Worm (Caenorhabditis elegans): ENCODE data around the gene Y26G10.4.

The Y26G10.4 gene

ce11 chrV:17699097-17699496 is at the start of gene Y26G10.4:
TSS of gene Y26G10.4 (minus strand) at chrV:17699197.
- TF ChIP-seq zag-1 (tag; optimal IDR thresholded peaks at IDR 0.05): no peak
- no peak for TF ChIP-seq elt-3 (tag; optimal IDR thresholded peaks at IDR 0.05)
- no peak for TF ChIP-seq nhr-6 (tag; optimal IDR thresholded peaks at IDR 0.05)
- no peak for TF ChIP-seq dmd-4 (tag; optimal IDR thresholded peaks at IDR 0.05)
- TF ChIP-seq blmp-1 (tag; optimal IDR thresholded peaks at IDR 0.05; ENCODE audit: insufficient read depth): no peak
- no peak for TF ChIP-seq nhr-10 (tag; optimal IDR thresholded peaks at IDR 0.05)
- TF ChIP-seq ceh-16 (tag; optimal IDR thresholded peaks at IDR 0.05): no peak
- TF ChIP-seq C34F6.9 (tag; optimal IDR thresholded peaks at IDR 0.05): no peak
- TF ChIP-seq unc-55 (GFP tag; optimal IDR thresholded peaks at IDR 0.05): no peak
- no peak for TF ChIP-seq ztf-11 (tag; optimal IDR thresholded peaks at IDR 0.05)
- TF ChIP-seq R02D3.7 (tag; optimal IDR thresholded peaks at IDR 0.05): no peak
- no peak for TF ChIP-seq Y55F3AM.14 (GFP tag; optimal IDR thresholded peaks at IDR 0.05)
- no peak for TF ChIP-seq alr-1 (tag; optimal IDR thresholded peaks at IDR 0.05)
- TF ChIP-seq lin-13 (GFP tag; optimal IDR thresholded peaks at IDR 0.05): no peak
- TF ChIP-seq nhr-237 (tag; optimal IDR thresholded peaks at IDR 0.05): no peak
- no peak for TF ChIP-seq nhr-21 (tag; optimal IDR thresholded peaks at IDR 0.05)
- no peak for TF ChIP-seq lin-11 (tag; optimal IDR thresholded peaks at IDR 0.05)

- TF ChIP-seq ama-1 (optimal IDR thresholded peaks at IDR 0.05) (no peak), sma-3 (GFP tag; optimal IDR thresholded peaks at IDR 0.05) (no peak), elt-3 (tag; optimal IDR thresholded peaks at IDR 0.05) (no peak), ztf-11 (tag; optimal IDR thresholded peaks at IDR 0.05) (no peak), ztf-4 (tag; optimal IDR thresholded peaks at IDR 0.05) (no peak), alr-1 (tag; optimal IDR thresholded peaks at IDR 0.05) (no peak), aly-2 (tag; optimal IDR thresholded peaks at IDR 0.05) (no peak), ztf-1 (GFP tag; conservative IDR thresholded peaks at IDR 0.05) (no peak), ZK546.5 (tag; optimal IDR thresholded peaks at IDR 0.05) (no peak), skn-1 (tag; optimal IDR thresholded peaks at IDR 0.05) (no peak), nhr-25 (tag; optimal IDR thresholded peaks at IDR 0.05) (no peak), blmp-1 (tag; optimal IDR thresholded peaks at IDR 0.05; ENCODE audit: insufficient read depth) (no peak), ceh-82 (tag; optimal IDR thresholded peaks at IDR 0.05) (no peak), nhr-129 (tag; optimal IDR thresholded peaks at IDR 0.05) (no peak), fos-1 (tag; optimal IDR thresholded peaks at IDR 0.05) (no peak), egl-27 (tag; optimal IDR thresholded peaks at IDR 0.05) (no peak)
Observed at ce11 chrV:17746959-17747358, 48.0 kb upstream of the Y26G10.4 start, which contains the start of gene twk-36. TSS of gene twk-36 (minus strand) at chrV:17747059.

ce11 chrV:17743802-17744201 is 44.8 kb upstream of the Y26G10.4 start:
- TF ChIP-seq F13H6.1 (tag; optimal IDR thresholded peaks at IDR 0.05) (no peak), ztf-4 (tag; optimal IDR thresholded peaks at IDR 0.05) (no peak), nhr-12 (tag; optimal IDR thresholded peaks at IDR 0.05) (no peak), nhr-11 (tag; optimal IDR thresholded peaks at IDR 0.05) (no peak), elt-1 (tag; optimal IDR thresholded peaks at IDR 0.05) (no peak), snpc-4 (tag; optimal IDR thresholded peaks at IDR 0.05) (no peak), unc-62 (GFP tag; optimal IDR thresholded peaks at IDR 0.05) (no peak), zag-1 (tag; optimal IDR thresholded peaks at IDR 0.05) (no peak), sma-9 (GFP tag; optimal IDR thresholded peaks at IDR 0.05) (no peak), sma-9 (tag; optimal IDR thresholded peaks at IDR 0.05) (no peak)

ce11 chrV:17739801-17740200 is 40.8 kb upstream of the Y26G10.4 start, which contains the start of gene cutl-4:
TSS of gene cutl-4 (minus strand) at chrV:17739901.
- no peak for TF ChIP-seq unc-55 (GFP tag; optimal IDR thresholded peaks at IDR 0.05)

ce11 chrV:17732516-17732915 is 33.5 kb upstream of the Y26G10.4 start, which contains the start of gene twk-42:
TSS of gene twk-42 (minus strand) at chrV:17732616.
- TF ChIP-seq fos-1 (tag; optimal IDR thresholded peaks at IDR 0.05) (no peak), skn-1 (tag; optimal IDR thresholded peaks at IDR 0.05) (no peak), unc-55 (GFP tag; optimal IDR thresholded peaks at IDR 0.05) (no peak), sma-3 (GFP tag; optimal IDR thresholded peaks at IDR 0.05) (no peak), ceh-16 (tag; optimal IDR thresholded peaks at IDR 0.05) (no peak), F13H6.1 (tag; optimal IDR thresholded peaks at IDR 0.05) (no peak), nhr-12 (tag; optimal IDR thresholded peaks at IDR 0.05) (no peak), ztf-4 (tag; optimal IDR thresholded peaks at IDR 0.05) (no peak), nhr-25 (tag; optimal IDR thresholded peaks at IDR 0.05) (no peak), lin-39 (tag; optimal IDR thresholded peaks at IDR 0.05) (no peak), ztf-1 (GFP tag; conservative IDR thresholded peaks at IDR 0.05) (no peak)
